Worm (Caenorhabditis elegans) whole organism, L3 larva: ENCODE data around the gene zag-1.

ENCODE experiments used
- R02D3.7 ChIP-seq: fragments of 150-350 bp; optimal IDR thresholded peaks from 2 replicates; lab custom pipeline; 2014; ENCODE audit warnings: missing biosample characterization, missing genetic modification characterization
- aly-2 ChIP-seq: fragments of 150-350 bp; optimal IDR thresholded peaks from 2 replicates; lab custom pipeline; 2014; ENCODE audit warnings: missing biosample characterization, missing genetic modification characterization
- ceh-82 ChIP-seq: fragments of 150-350 bp; optimal IDR thresholded peaks from 2 replicates; lab custom pipeline; 2014; ENCODE audit warnings: missing biosample characterization, missing genetic modification characterization
- lsy-12 ChIP-seq: sonication (generic microtip); optimal IDR thresholded peaks from 2 replicates; lab custom pipeline; 2016; ENCODE audit warnings: mild to moderate bottlenecking, missing genetic modification characterization, missing compliant biosample characterization
- snpc-4 ChIP-seq: fragments of 150-350 bp; optimal IDR thresholded peaks from 2 replicates; lab custom pipeline; 2014; ENCODE audit warnings: missing biosample characterization, missing genetic modification characterization
- unc-62 ChIP-seq: fragments of 150-350 bp; sonication (generic microtip); optimal IDR thresholded peaks from 4 replicates; lab custom pipeline; 2014; ENCODE audit warnings: missing biosample characterization, missing genetic modification reagents, missing genetic modification characterization

DNA sequence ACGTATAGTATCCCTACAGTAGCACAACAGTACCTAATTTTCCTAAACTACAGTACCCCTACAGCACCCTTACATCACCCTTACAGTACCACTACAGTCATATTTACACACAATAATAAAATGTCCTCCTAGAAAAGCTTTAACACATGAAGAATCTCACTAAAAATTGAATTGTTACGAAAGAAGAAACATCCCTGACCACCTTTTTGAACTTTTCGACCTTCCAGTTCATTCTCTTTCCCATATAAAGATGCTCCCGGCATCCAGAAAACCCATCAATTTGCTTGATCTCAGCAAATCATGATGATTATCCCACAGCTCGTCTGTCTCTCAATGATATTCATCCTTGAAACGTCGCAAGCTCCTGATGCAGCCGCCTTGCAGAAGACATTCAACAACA, 49.0 kb downstream of the zag-1 start, which contains the start of gene F56D6.21:
- TF ChIP-seq snpc-4 (tag; lab: Kevin White, UChicago), result no peak
- TF ChIP-seq unc-62 (GFP tag; lab: Kevin White, UChicago), result no peak
- TF ChIP-seq aly-2 (tag; lab: Kevin White, UChicago), result no peak
- no peak for TF ChIP-seq ceh-82 (tag; lab: Kevin White, UChicago)
- TF ChIP-seq lsy-12 (tag; lab: Kevin White, UChicago), result no peak
- no peak for TF ChIP-seq R02D3.7 (tag; lab: Kevin White, UChicago)
